Worm (Caenorhabditis elegans): ENCODE measurements around the gene ceh-38.
A peak's percentile ranks its signal among the peaks of the same experiment; 100 is the strongest.

ceh-38 gene

DNA sequence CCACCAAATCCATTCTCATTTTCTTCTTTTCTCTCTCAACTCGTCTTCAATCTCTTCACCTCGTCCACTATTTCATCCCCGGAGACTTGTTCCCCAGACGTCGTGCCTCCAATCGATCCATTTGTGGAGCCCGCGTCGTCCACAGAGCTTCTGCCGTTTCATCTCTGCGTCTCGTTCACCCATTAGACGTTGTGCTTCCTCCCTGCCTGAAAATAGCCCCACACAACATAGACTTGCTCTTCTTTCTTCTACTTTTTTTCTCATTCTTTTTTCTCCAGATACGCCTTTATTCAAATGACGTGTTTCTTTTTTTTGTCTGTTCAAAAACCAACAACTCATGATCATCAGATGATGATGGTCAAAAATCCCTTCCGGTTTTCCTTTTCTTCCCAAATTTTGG is 41.6 kb downstream of the ceh-38 start (continued):
- no peak for TF ChIP-seq aly-2 (tag; optimal IDR thresholded peaks at IDR 0.05)

- peak; percentile 34 for TF ChIP-seq fkh-10 (GFP tag; optimal IDR thresholded peaks at IDR 0.05)
- TF ChIP-seq nhr-237 (tag; optimal IDR thresholded peaks at IDR 0.05), result no peak
- TF ChIP-seq ztf-11 (tag; optimal IDR thresholded peaks at IDR 0.05), result no peak
- no peak for TF ChIP-seq pha-4 (GFP tag; IDR thresholded peaks at IDR 0.05)
- no peak for TF ChIP-seq pha-4 (tag; optimal IDR thresholded peaks at IDR 0.05)
- no peak for TF ChIP-seq snpc-4 (tag; optimal IDR thresholded peaks at IDR 0.05)
- TF ChIP-seq mep-1 (tag; optimal IDR thresholded peaks at IDR 0.05), result peak; percentile 24
- TF ChIP-seq ztf-7 (tag; optimal IDR thresholded peaks at IDR 0.05), result no peak
- TF ChIP-seq lin-1 (GFP tag; IDR thresholded peaks at IDR 0.05), result no peak
- no peak for TF ChIP-seq attf-4 (tag; optimal IDR thresholded peaks at IDR 0.05)
- TF ChIP-seq F37D6.2 (tag; optimal IDR thresholded peaks at IDR 0.05), result no peak
- TF ChIP-seq lin-39 (tag; optimal IDR thresholded peaks at IDR 0.05), result no peak
- no peak for TF ChIP-seq ceh-20 (GFP tag; IDR thresholded peaks at IDR 0.05)
- TF ChIP-seq nhr-48 (tag; optimal IDR thresholded peaks at IDR 0.05), result no peak
- TF ChIP-seq daf-16 (GFP tag; optimal IDR thresholded peaks at IDR 0.05), result no peak
- no peak for TF ChIP-seq daf-16 (tag; optimal IDR thresholded peaks at IDR 0.05)
- TF ChIP-seq hlh-30 (tag; optimal IDR thresholded peaks at IDR 0.05; ENCODE audit: insufficient read depth), result peak; percentile 14
- TF ChIP-seq nhr-102 (tag; optimal IDR thresholded peaks at IDR 0.05), result no peak
- TF ChIP-seq ces-1 (GFP tag; optimal IDR thresholded peaks at IDR 0.05), result peak; percentile 91
- peak; percentile 29 for TF ChIP-seq rbr-2 (tag; optimal IDR thresholded peaks at IDR 0.05)
- TF ChIP-seq nhr-76 (tag; optimal IDR thresholded peaks at IDR 0.05), result no peak
- no peak for TF ChIP-seq T26A8.4 (GFP tag; IDR thresholded peaks at IDR 0.05)
- TF ChIP-seq zfp-3 (GFP tag; conservative IDR thresholded peaks at IDR 0.05), result no peak
- TF ChIP-seq nhr-77 (tag; optimal IDR thresholded peaks at IDR 0.05), result no peak
- TF ChIP-seq ZK546.5 (tag; optimal IDR thresholded peaks at IDR 0.05), result no peak
- TF ChIP-seq skn-1 (tag; optimal IDR thresholded peaks at IDR 0.05), result no peak
- no peak for TF ChIP-seq nhr-10 (tag; optimal IDR thresholded peaks at IDR 0.05)
- TF ChIP-seq mdl-1 (tag; optimal IDR thresholded peaks at IDR 0.05), result no peak
- no peak for TF ChIP-seq egl-43 (GFP tag; IDR thresholded peaks at IDR 0.05)
- TF ChIP-seq saeg-2 (GFP tag; IDR thresholded peaks at IDR 0.05), result no peak
- no peak for TF ChIP-seq hmg-1.1 (GFP tag; IDR thresholded peaks at IDR 0.05)
- TF ChIP-seq dpl-1 (GFP tag; optimal IDR thresholded peaks at IDR 0.05), result no peak
- peak in 1 of 2 experiments; percentile 32 for TF ChIP-seq lsy-2 (tag; optimal IDR thresholded peaks at IDR 0.05)
- no peak for TF ChIP-seq ceh-82 (tag; optimal IDR thresholded peaks at IDR 0.05)
- TF ChIP-seq nhr-6 (tag; optimal IDR thresholded peaks at IDR 0.05), result no peak
- no peak for TF ChIP-seq lin-15B (tag; optimal IDR thresholded peaks at IDR 0.05)
- TF ChIP-seq ceh-44 (GFP tag; IDR thresholded peaks at IDR 0.05), result no peak
- TF ChIP-seq unc-62 (GFP tag; optimal IDR thresholded peaks at IDR 0.05 in 1 of 2), result peak in 1 of 2 experiments; percentile 63
- TF ChIP-seq unc-62 (tag; optimal IDR thresholded peaks at IDR 0.05), result no peak
- no peak for TF ChIP-seq zip-2 (tag; optimal IDR thresholded peaks at IDR 0.05)
Observed at ce11 chrII:6994677-6995076, 43.4 kb downstream of the ceh-38 start, which contains the start of gene unc-104. Gene unc-104, plus strand, starts transcription at chrII:6994987.

ce11 chrII:6995583-6995982 is 44.3 kb downstream of the ceh-38 start:
- no peak for TF ChIP-seq zag-1 (tag; optimal IDR thresholded peaks at IDR 0.05)
- peak; percentile 1 for TF ChIP-seq ces-1 (GFP tag; optimal IDR thresholded peaks at IDR 0.05)

Measured in whole organism, L4 larva.